Fruit fly (Drosophila melanogaster) whole organism, embryonic: Measurements from ENCODE around the gene pkaap.
A peak's percentile ranks its signal among the peaks of the same experiment; 100 is the strongest.

ENCODE experiments used
- Atf-2 ChIP-seq: fragments of 200-800 bp; sonication (Bioruptor generic); optimal IDR thresholded peaks from 2 replicates; lab custom pipeline; 2016; ENCODE audit warnings: missing biosample characterization, missing genetic modification characterization
- B-H1 ChIP-seq: fragments of 200-800 bp; sonication (Bioruptor generic); IDR thresholded peaks from 3 replicates; pipeline ENCODE4 v1.3.6; 2022; ENCODE audit warnings: missing biosample characterization, missing genetic modification characterization
- CG10543 ChIP-seq: fragments of 200-800 bp; sonication (Bioruptor generic); optimal IDR thresholded peaks from 3 replicates; lab custom pipeline; 2017; ENCODE audit warnings: missing biosample characterization, mild to moderate bottlenecking, missing genetic modification characterization, moderate library complexity
- CG10979 ChIP-seq: fragments of 200-800 bp; sonication (Bioruptor generic); optimal IDR thresholded peaks from 2 replicates; lab custom pipeline; 2018; ENCODE audit warnings: missing biosample characterization, mild to moderate bottlenecking, missing genetic modification characterization, moderate library complexity
- CG11696 ChIP-seq: fragments of 200-800 bp; sonication (Bioruptor generic); IDR thresholded peaks from 2 replicates; pipeline ENCODE4 v1.3.6; 2022; ENCODE audit warnings: missing biosample characterization, missing genetic modification characterization
- CG12769 ChIP-seq: fragments of 200-800 bp; sonication (Bioruptor generic); optimal IDR thresholded peaks from 2 replicates; lab custom pipeline; 2019; ENCODE audit warnings: missing biosample characterization, mild to moderate bottlenecking, missing genetic modification characterization, moderate library complexity
- CG12942 ChIP-seq: fragments of 200-800 bp; sonication (Bioruptor generic); optimal IDR thresholded peaks from 3 replicates; lab custom pipeline; 2016; ENCODE audit warnings: missing biosample characterization, missing genetic modification characterization
- CG18011 ChIP-seq: fragments of 200-800 bp; sonication (Bioruptor generic); optimal IDR thresholded peaks from 2 replicates; lab custom pipeline; 2017; ENCODE audit warnings: missing biosample characterization, missing genetic modification characterization, mild to moderate bottlenecking, moderate library complexity, missing genotype
- CG18619 ChIP-seq: fragments of 200-800 bp; sonication (Bioruptor generic); optimal IDR thresholded peaks from 3 replicates; lab custom pipeline; 2017; ENCODE audit warnings: missing biosample characterization, mild to moderate bottlenecking, missing genetic modification characterization
- CG2875 ChIP-seq: fragments of 200-800 bp; sonication (Bioruptor generic); optimal IDR thresholded peaks from 2 replicates; lab custom pipeline; 2017; ENCODE audit warnings: missing biosample characterization, mild to moderate bottlenecking, missing genetic modification characterization, missing genetic modification reagents
- CG33557 ChIP-seq: fragments of 200-800 bp; sonication (Bioruptor generic); optimal IDR thresholded peaks from 2 replicates; lab custom pipeline; 2019; ENCODE audit warnings: missing biosample characterization, mild to moderate bottlenecking, missing genetic modification characterization, moderate library complexity
- D ChIP-seq, 2 experiments: fragments of 200-800 bp in 1 of 2; fragments of >200 bp in 1 of 2; sonication (Bioruptor generic) in 1 of 2; optimal IDR thresholded peaks; 2 replicates in 1 of 2; 3 replicates in 1 of 2; lab custom pipeline; 2017; ENCODE audit warnings: mild to moderate bottlenecking in 1 of 2, missing biosample characterization in 1 of 2, missing genetic modification characterization in 1 of 2, missing genetic modification reagents in 1 of 2
- Dad ChIP-seq: fragments of 200-800 bp; sonication (Bioruptor generic); optimal IDR thresholded peaks from 3 replicates; lab custom pipeline; 2016; ENCODE audit warnings: missing biosample characterization, missing genetic modification characterization
- Dip3 ChIP-seq: fragments of 200-800 bp; sonication (Bioruptor generic); optimal IDR thresholded peaks from 3 replicates; lab custom pipeline; 2016; ENCODE audit warnings: missing biosample characterization, missing genetic modification characterization
- Elba2 ChIP-seq: fragments of 200-800 bp; sonication (Bioruptor generic); optimal IDR thresholded peaks from 3 replicates; lab custom pipeline; 2016; ENCODE audit warnings: missing biosample characterization, missing genetic modification characterization
- HLH3B ChIP-seq: fragments of 200-800 bp; sonication (Bioruptor generic); IDR thresholded peaks from 2 replicates; pipeline ENCODE4 v1.3.6; 2022; ENCODE audit warnings: missing biosample characterization, missing genetic modification characterization
- MESR4 ChIP-seq: fragments of 200-800 bp; sonication (Bioruptor generic); optimal IDR thresholded peaks from 2 replicates; lab custom pipeline; 2018; ENCODE audit warnings: missing biosample characterization, mild to moderate bottlenecking, missing genetic modification characterization, moderate library complexity
- Mad ChIP-seq: fragments of 200-800 bp; sonication (Bioruptor generic); optimal IDR thresholded peaks from 2 replicates; lab custom pipeline; 2016; ENCODE audit warnings: missing biosample characterization, missing genetic modification characterization
- Mes4 ChIP-seq: fragments of 200-800 bp; sonication (Bioruptor generic); optimal IDR thresholded peaks from 2 replicates; lab custom pipeline; 2016; ENCODE audit warnings: missing biosample characterization, missing genetic modification characterization
- Myb ChIP-seq: fragments of 200-800 bp; sonication (Bioruptor generic); optimal IDR thresholded peaks from 2 replicates; lab custom pipeline; 2016; ENCODE audit warnings: missing biosample characterization, missing genetic modification characterization
- Opbp ChIP-seq: fragments of 200-800 bp; sonication (Bioruptor generic); IDR thresholded peaks from 3 replicates; pipeline ENCODE4 v1.3.6; 2022; ENCODE audit warnings: missing biosample characterization, missing genetic modification characterization; ENCODE audit not compliant: partially characterized antibody
- Sox100B ChIP-seq: fragments of 200-800 bp; sonication (Bioruptor generic); optimal IDR thresholded peaks from 3 replicates; lab custom pipeline; 2018; ENCODE audit warnings: missing biosample characterization, mild to moderate bottlenecking, missing genetic modification characterization
- Usf ChIP-seq: fragments of 200-800 bp; sonication (Bioruptor generic); optimal IDR thresholded peaks from 2 replicates; lab custom pipeline; 2017; ENCODE audit warnings: missing genotype, missing biosample characterization, missing genetic modification characterization
- Vsx1 ChIP-seq: fragments of 200-800 bp; sonication (Bioruptor generic); optimal IDR thresholded peaks from 2 replicates; lab custom pipeline; 2017; ENCODE audit warnings: missing biosample characterization, mild to moderate bottlenecking, missing genetic modification characterization, missing genetic modification reagents
- Xrp1 ChIP-seq: fragments of 200-800 bp; sonication (Bioruptor generic); IDR thresholded peaks from 2 replicates; pipeline ENCODE4 v1.3.6; 2022; ENCODE audit warnings: missing biosample characterization, missing genetic modification characterization
- YL-1 ChIP-seq: fragments of 200-800 bp; sonication (Bioruptor generic); optimal IDR thresholded peaks from 3 replicates; lab custom pipeline; 2017; ENCODE audit warnings: missing biosample characterization, mild to moderate bottlenecking, missing genetic modification characterization
- chinmo ChIP-seq: fragments of 200-800 bp; sonication (Bioruptor generic); IDR thresholded peaks from 4 replicates; pipeline ENCODE4 v1.3.6; 2022; ENCODE audit warnings: missing biosample characterization, missing genetic modification characterization; ENCODE audit not compliant: partially characterized antibody
- corto ChIP-seq: fragments of 200-800 bp; sonication (Bioruptor generic); optimal IDR thresholded peaks from 2 replicates; lab custom pipeline; 2016; ENCODE audit warnings: missing biosample characterization, mild to moderate bottlenecking, missing genetic modification characterization, moderate library complexity
- crol ChIP-seq: fragments of 200-800 bp; sonication (Bioruptor generic); IDR thresholded peaks from 2 replicates; pipeline ENCODE4 v1.3.6; 2022; ENCODE audit warnings: missing biosample characterization, missing genetic modification characterization
- esg ChIP-seq: fragments of 200-800 bp; sonication (Bioruptor generic); conservative IDR thresholded peaks from 2 replicates; pipeline ENCODE4 v1.3.6; 2022; ENCODE audit warnings: missing biosample characterization, missing genetic modification characterization
- hb ChIP-seq: fragments of 200-800 bp; sonication (Bioruptor generic); IDR thresholded peaks from 3 replicates; pipeline ENCODE4 v1.3.6; 2022; ENCODE audit warnings: missing biosample characterization, missing genetic modification characterization; ENCODE audit not compliant: partially characterized antibody
- ind ChIP-seq: fragments of 200-800 bp; sonication (Bioruptor generic); optimal IDR thresholded peaks from 3 replicates; lab custom pipeline; 2016; ENCODE audit warnings: missing biosample characterization, missing genetic modification characterization
- lbe ChIP-seq: fragments of 200-800 bp; sonication (Bioruptor generic); optimal IDR thresholded peaks from 2 replicates; lab custom pipeline; 2016; ENCODE audit warnings: missing biosample characterization, mild to moderate bottlenecking, missing genetic modification characterization
- mam ChIP-seq: fragments of 200-800 bp; sonication (Bioruptor generic); optimal IDR thresholded peaks from 3 replicates; lab custom pipeline; 2016; ENCODE audit warnings: missing biosample characterization, missing genetic modification characterization
- pfk ChIP-seq: fragments of 200-800 bp; sonication (Bioruptor generic); optimal IDR thresholded peaks from 2 replicates; lab custom pipeline; 2018; ENCODE audit warnings: missing biosample characterization, mild to moderate bottlenecking, missing genetic modification characterization, moderate library complexity
- pzg ChIP-seq: fragments of 200-800 bp; sonication (Bioruptor generic); optimal IDR thresholded peaks from 3 replicates; lab custom pipeline; 2018; ENCODE audit warnings: missing biosample characterization, mild to moderate bottlenecking, missing genetic modification characterization, moderate library complexity
- sd ChIP-seq: fragments of 200-800 bp; sonication (Bioruptor generic); optimal IDR thresholded peaks from 3 replicates; lab custom pipeline; 2018; ENCODE audit warnings: missing biosample characterization, mild to moderate bottlenecking, missing genetic modification characterization, moderate library complexity
- slou ChIP-seq: fragments of 200-800 bp; sonication (Bioruptor generic); optimal IDR thresholded peaks from 3 replicates; lab custom pipeline; 2016; ENCODE audit warnings: missing biosample characterization, missing genetic modification characterization
- toy ChIP-seq: fragments of 200-800 bp; sonication (Bioruptor generic); IDR thresholded peaks from 2 replicates; pipeline ENCODE4 v1.3.6; 2022; ENCODE audit warnings: missing biosample characterization, missing genetic modification characterization
- twi ChIP-seq: fragments of 200-800 bp; optimal IDR thresholded peaks from 2 replicates; lab custom pipeline; 2019; ENCODE audit warnings: missing biosample characterization, mild to moderate bottlenecking, missing genetic modification characterization, moderate library complexity
- vvl ChIP-seq: fragments of 200-800 bp; sonication (Bioruptor generic); IDR thresholded peaks from 2 replicates; pipeline ENCODE4 v1.3.6; 2022; ENCODE audit warnings: missing biosample characterization, missing genetic modification characterization
- z ChIP-seq: fragments of 200-800 bp; sonication (Bioruptor generic); IDR thresholded peaks from 3 replicates; pipeline ENCODE4 v1.3.6; 2022; ENCODE audit warnings: missing biosample characterization, missing genetic modification characterization

Gene pkaap

DNA sequence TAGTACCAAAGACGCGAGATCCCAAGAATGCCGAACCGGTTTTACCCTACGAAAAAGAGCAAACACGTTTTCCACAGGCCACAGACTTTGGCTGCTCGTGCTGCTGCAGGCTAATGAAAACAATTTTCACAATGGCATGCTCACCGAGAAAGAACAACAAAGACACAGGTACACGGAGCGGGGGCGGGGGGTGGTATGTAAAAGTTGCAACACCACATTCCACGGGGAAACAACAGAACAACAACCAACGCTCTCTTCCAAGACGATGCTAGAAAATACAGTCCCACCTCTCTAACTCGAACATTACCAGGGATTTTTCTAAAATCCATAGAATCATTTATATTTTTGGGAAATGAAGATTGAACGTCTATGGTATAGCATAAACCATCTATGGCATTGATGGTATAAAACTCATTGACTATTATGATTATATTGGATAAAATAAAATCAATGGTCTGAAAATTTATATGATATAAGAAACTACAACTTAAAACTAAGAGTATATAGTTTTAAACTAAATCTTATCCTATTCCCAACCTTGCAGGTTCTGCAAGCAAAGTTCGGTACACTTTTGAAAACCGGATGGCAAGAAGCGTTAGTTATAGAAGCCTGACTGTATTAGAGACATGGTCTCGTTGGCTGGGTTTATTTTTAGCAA, 6.5 kb upstream of the pkaap start (continued):
- TF ChIP-seq Dad (GFP tag; lab: Kevin White, UChicago) = no peak
- TF ChIP-seq Vsx1 = no peak
- TF ChIP-seq Elba2 (GFP tag; lab: Kevin White, UChicago) = no peak
- peak; percentile 14; the same call in 1 of the 3 replicates for TF ChIP-seq z
- peak; percentile 11 for TF ChIP-seq CG10979
- no peak for TF ChIP-seq CG12942 (GFP tag; lab: Kevin White, UChicago)
- TF ChIP-seq B-H1 (GFP tag; lab: Robert Waterston, UW) = no peak
- peak; percentile 25 for TF ChIP-seq Sox100B (GFP tag; lab: Kevin White, UChicago)
- 0 out of 2 replicates have a peak, but pooled peaks have one; percentile 15 for TF ChIP-seq Xrp1
- TF ChIP-seq vvl (GFP tag; lab: Robert Waterston, UW) = peak; percentile 22; the same call in 1 of the 2 replicates
- no peak for TF ChIP-seq mam (GFP tag; lab: Kevin White, UChicago)
- TF ChIP-seq CG18619 = no peak
- TF ChIP-seq toy (GFP tag; lab: Robert Waterston, UW) = no peak
- peak; percentile 38 for TF ChIP-seq CG33557 (GFP tag; lab: Kevin White, UChicago)

dm6 chr2L:16282077-16282471, 6.0 kb upstream of the pkaap start:
- TF ChIP-seq Myb (GFP tag; lab: Kevin White, UChicago) (no peak), CG2875 (no peak), corto (GFP tag; lab: Kevin White, UChicago) (no peak), HLH3B (GFP tag; lab: Robert Waterston, UW) (no peak), crol (GFP tag; lab: Robert Waterston, UW) (peak; percentile 44), Dip3 (GFP tag; lab: Kevin White, UChicago) (no peak), Usf (GFP tag; lab: Kevin White, UChicago) (no peak), Mes4 (GFP tag; lab: Kevin White, UChicago) (no peak), slou (GFP tag; lab: Kevin White, UChicago) (no peak), CG33557 (GFP tag; lab: Kevin White, UChicago) (no peak), CG12769 (no peak), esg (no peak), chinmo (GFP tag; lab: Robert Waterston, UW) (0 out of 4 replicates have a peak, but pooled peaks have one; percentile 23), D (optimal IDR thresholded peaks at IDR 0.05; lab: Kevin White, UChicago) (peak; percentile 58), D (GFP tag; optimal IDR thresholded peaks at IDR 0.05; lab: Kevin White, UChicago) (no peak), ind (GFP tag; lab: Kevin White, UChicago) (no peak), CG11696 (GFP tag; lab: Robert Waterston, UW) (no peak), pzg (no peak), Opbp (0 out of 3 replicates have a peak, but pooled peaks have one; percentile 22), Mad (no peak), twi (tag; lab: Kevin White, UChicago) (peak; percentile 82), Atf-2 (GFP tag; lab: Kevin White, UChicago) (no peak), sd (tag; lab: Kevin White, UChicago) (peak; percentile 13), CG18011 (GFP tag; lab: Kevin White, UChicago) (no peak), hb (GFP tag; lab: Robert Waterston, UW) (no peak), CG10543 (GFP tag; lab: Kevin White, UChicago) (no peak), MESR4 (GFP tag; lab: Kevin White, UChicago) (no peak), lbe (GFP tag; lab: Kevin White, UChicago) (no peak), pfk (GFP tag; lab: Kevin White, UChicago) (peak; percentile 24), YL-1 (GFP tag; lab: Kevin White, UChicago) (no peak)
- TF ChIP-seq, all 482 proteins: peak for 7
